Worm (Caenorhabditis elegans) whole organism, L4 larva: ENCODE measurements around the gene F44E2.4.

Experiments
- F10B5.3 ChIP-seq: sonication (generic microtip); optimal IDR thresholded peaks from 2 replicates; lab custom pipeline; 2016; ENCODE audit warnings: mild to moderate bottlenecking, missing genetic modification characterization, missing compliant biosample characterization
- F37D6.2 ChIP-seq: sonication (generic microtip); optimal IDR thresholded peaks from 2 replicates; lab custom pipeline; 2016; ENCODE audit warnings: mild to moderate bottlenecking, missing genetic modification characterization, missing compliant biosample characterization
- F44E2.7 ChIP-seq: fragments of 200-800 bp; sonication (Bioruptor generic); IDR thresholded peaks from 2 replicates; pipeline ENCODE4 v2.1.2; 2022; ENCODE audit warnings: missing genetic modification characterization, missing compliant biosample characterization
- R02D3.7 ChIP-seq: fragments of 150-350 bp; sonication (generic microtip); optimal IDR thresholded peaks from 3 replicates; lab custom pipeline; 2014; ENCODE audit warnings: missing biosample characterization, missing genetic modification characterization
- aha-1 ChIP-seq: fragments of 150-350 bp; peaks from one replicate; lab custom pipeline; 2014; ENCODE audit warnings: missing biosample characterization, missing genetic modification characterization
- ama-1 ChIP-seq: fragments of 150-350 bp; optimal IDR thresholded peaks from 2 replicates; lab custom pipeline; 2014; ENCODE audit warnings: inconsistent platforms, mixed read lengths
- arid-1 ChIP-seq: fragments of 200-800 bp; sonication (Bioruptor generic); conservative IDR thresholded peaks from 2 replicates; pipeline ENCODE4 v1.3.6; 2022; ENCODE audit warnings: missing genetic modification reagents, missing genetic modification characterization, missing compliant biosample characterization
- ceh-20 ChIP-seq: fragments of 200-800 bp; sonication (Bioruptor generic); IDR thresholded peaks from 2 replicates; pipeline ENCODE4 v1.3.6; 2022; ENCODE audit warnings: missing genetic modification reagents, missing genetic modification characterization, missing compliant biosample characterization
- ceh-32 ChIP-seq: sonication (generic microtip); optimal IDR thresholded peaks from 2 replicates; lab custom pipeline; 2016; ENCODE audit warnings: mild to moderate bottlenecking, missing genetic modification characterization, missing compliant biosample characterization; ENCODE audit not compliant: poor library complexity
- ceh-44 ChIP-seq: fragments of 200-800 bp; sonication (Bioruptor generic); IDR thresholded peaks from 2 replicates; pipeline ENCODE4 v1.3.6; 2022; ENCODE audit warnings: missing genetic modification reagents, missing genetic modification characterization, missing compliant biosample characterization
- ceh-62 ChIP-seq: sonication (generic microtip); optimal IDR thresholded peaks from 2 replicates; lab custom pipeline; 2017; ENCODE audit warnings: missing biosample characterization, missing genetic modification characterization
- ceh-82 ChIP-seq: sonication (generic microtip); optimal IDR thresholded peaks from 2 replicates; lab custom pipeline; 2017; ENCODE audit warnings: missing biosample characterization, missing genetic modification characterization
- ces-1 ChIP-seq: fragments of 150-350 bp; sonication (generic microtip); optimal IDR thresholded peaks from 4 replicates; lab custom pipeline; 2014; ENCODE audit warnings: missing biosample characterization, missing genetic modification reagents, missing genetic modification characterization
- ctbp-1 ChIP-seq: fragments of 200-800 bp; sonication (Bioruptor generic); IDR thresholded peaks from 2 replicates; pipeline ENCODE4 v1.3.6; 2022; ENCODE audit warnings: missing genetic modification reagents, missing genetic modification characterization, missing compliant biosample characterization
- daf-12 ChIP-seq: fragments of 150-350 bp; optimal IDR thresholded peaks from 2 replicates; lab custom pipeline; 2014; ENCODE audit warnings: missing biosample characterization, missing genetic modification reagents, missing genetic modification characterization
- daf-16 ChIP-seq, 3 experiments: sonication (generic microtip); optimal IDR thresholded peaks; 2 replicates each; lab custom pipeline; 2016 to 2017; ENCODE audit warnings: missing genetic modification characterization in 3 of 3, missing genetic modification reagents in 3 of 3, mild to moderate bottlenecking in 2 of 3, missing compliant biosample characterization in 2 of 3, missing biosample characterization in 1 of 3, moderate library complexity in 1 of 3
- dmd-9 ChIP-seq: fragments of 200-800 bp; sonication (Bioruptor generic); IDR thresholded peaks from 2 replicates; pipeline ENCODE4 v1.3.6; 2022; ENCODE audit warnings: missing genetic modification reagents, missing genetic modification characterization, missing compliant biosample characterization
- duxl-1 ChIP-seq: sonication (generic microtip); optimal IDR thresholded peaks from 2 replicates; lab custom pipeline; 2016; ENCODE audit warnings: mild to moderate bottlenecking, missing genetic modification characterization, moderate library complexity, missing compliant biosample characterization; ENCODE audit not compliant: poor library complexity
- dve-1 ChIP-seq: sonication (generic microtip); optimal IDR thresholded peaks from 2 replicates; lab custom pipeline; 2017; ENCODE audit warnings: antibody characterized with exemption, mild to moderate bottlenecking, missing genetic modification characterization, missing compliant biosample characterization; ENCODE audit not compliant: insufficient read depth
- egl-43 ChIP-seq: fragments of 200-800 bp; sonication (Bioruptor generic); IDR thresholded peaks from 2 replicates; pipeline ENCODE4 v1.3.6; 2022; ENCODE audit warnings: missing genetic modification reagents, missing genetic modification characterization, missing compliant biosample characterization
- fos-1 ChIP-seq: fragments of 150-350 bp; optimal IDR thresholded peaks from 2 replicates; lab custom pipeline; 2014; ENCODE audit warnings: missing biosample characterization, missing genetic modification characterization
- hlh-11 ChIP-seq: fragments of 200-800 bp; sonication (Bioruptor generic); optimal IDR thresholded peaks from 2 replicates; lab custom pipeline; 2018; ENCODE audit warnings: mild to moderate bottlenecking, missing genetic modification characterization, missing compliant biosample characterization
- hlh-30 ChIP-seq: sonication (generic microtip); optimal IDR thresholded peaks from 2 replicates; lab custom pipeline; 2017; ENCODE audit warnings: antibody characterized with exemption, mild to moderate bottlenecking, missing genetic modification characterization, missing compliant biosample characterization; ENCODE audit not compliant: insufficient read depth
- hmg-1.1 ChIP-seq: fragments of 200-800 bp; sonication (Bioruptor generic); IDR thresholded peaks from 2 replicates; pipeline ENCODE4 v1.3.6; 2022; ENCODE audit warnings: missing genetic modification reagents, missing genetic modification characterization, missing compliant biosample characterization
- lin-1 ChIP-seq: fragments of 200-800 bp; sonication (Bioruptor generic); IDR thresholded peaks from 2 replicates; pipeline ENCODE4 v1.3.6; 2022; ENCODE audit warnings: missing genetic modification reagents, missing genetic modification characterization, missing compliant biosample characterization
- lin-13 ChIP-seq: fragments of 150-350 bp; optimal IDR thresholded peaks from 2 replicates; lab custom pipeline; 2014; ENCODE audit warnings: missing biosample characterization, missing genetic modification reagents, missing genetic modification characterization
- lin-38 ChIP-seq: fragments of 200-800 bp; sonication (Bioruptor generic); IDR thresholded peaks from 2 replicates; pipeline ENCODE4 v1.3.6; 2022; ENCODE audit warnings: missing genetic modification reagents, missing genetic modification characterization, missing compliant biosample characterization
- lin-39 ChIP-seq: fragments of 150-350 bp; optimal IDR thresholded peaks from 2 replicates; lab custom pipeline; 2014; ENCODE audit warnings: missing biosample characterization, missing genetic modification reagents, missing genetic modification characterization
- lir-3 ChIP-seq: sonication (generic microtip); optimal IDR thresholded peaks from 2 replicates; lab custom pipeline; 2016; ENCODE audit warnings: mild to moderate bottlenecking, missing genetic modification characterization, missing compliant biosample characterization
- lsy-2 ChIP-seq, 2 experiments: fragments of 150-350 bp in 1 of 2; sonication (generic microtip) in 1 of 2; optimal IDR thresholded peaks; 2 replicates each; lab custom pipeline; 2014 to 2017; ENCODE audit warnings: missing biosample characterization in 2 of 2, missing genetic modification characterization in 2 of 2
- madf-5 ChIP-seq, 2 experiments: fragments of 200-800 bp; sonication (Bioruptor generic); IDR thresholded peaks; 2 replicates each; pipeline ENCODE4 v1.3.6; 2022; ENCODE audit warnings: missing compliant biosample characterization in 2 of 2, missing genetic modification characterization in 2 of 2
- mdl-1 ChIP-seq, 2 experiments: fragments of 150-350 bp in 1 of 2; sonication (generic microtip) in 1 of 2; optimal IDR thresholded peaks; 2 replicates each; lab custom pipeline; 2014 to 2017; ENCODE audit warnings: missing biosample characterization in 2 of 2, missing genetic modification characterization in 2 of 2
- mep-1 ChIP-seq: fragments of 150-350 bp; sonication (generic microtip); optimal IDR thresholded peaks from 3 replicates; lab custom pipeline; 2014; ENCODE audit warnings: missing biosample characterization, missing genetic modification characterization
- mxl-2 ChIP-seq: fragments of 200-800 bp; sonication (Bioruptor generic); conservative IDR thresholded peaks from 2 replicates; pipeline ENCODE4 v1.3.6; 2022; ENCODE audit warnings: missing genetic modification reagents, missing genetic modification characterization, missing compliant biosample characterization
- nhr-10 ChIP-seq: fragments of 150-350 bp; optimal IDR thresholded peaks from 2 replicates; lab custom pipeline; 2014; ENCODE audit warnings: missing biosample characterization, missing genetic modification characterization
- nhr-25 ChIP-seq: sonication (generic microtip); optimal IDR thresholded peaks from 2 replicates; lab custom pipeline; 2017; ENCODE audit warnings: missing genetic modification characterization, mild to moderate bottlenecking, missing compliant biosample characterization, antibody characterized with exemption, moderate library complexity, borderline replicate concordance; ENCODE audit not compliant: insufficient read depth
- nhr-28 ChIP-seq: fragments of 150-350 bp; optimal IDR thresholded peaks from 2 replicates; lab custom pipeline; 2014; ENCODE audit warnings: missing biosample characterization, missing genetic modification characterization
- nhr-41 ChIP-seq: fragments of 200-800 bp; sonication (Bioruptor generic); IDR thresholded peaks from 2 replicates; pipeline ENCODE4 v1.3.6; 2022; ENCODE audit warnings: missing genetic modification reagents, missing genetic modification characterization, missing compliant biosample characterization
- nhr-76 ChIP-seq: fragments of 150-350 bp; optimal IDR thresholded peaks from 2 replicates; lab custom pipeline; 2014; ENCODE audit warnings: missing biosample characterization, missing genetic modification characterization
- php-3 ChIP-seq: fragments of 200-800 bp; sonication (Bioruptor generic); IDR thresholded peaks from 2 replicates; pipeline ENCODE4 v1.3.6; 2022; ENCODE audit warnings: missing genetic modification reagents, missing genetic modification characterization, missing compliant biosample characterization
- rbr-2 ChIP-seq: sonication (generic microtip); optimal IDR thresholded peaks from 2 replicates; lab custom pipeline; 2016; ENCODE audit warnings: missing genotype, missing genetic modification characterization, missing compliant biosample characterization
- snpc-4 ChIP-seq: fragments of 150-350 bp; optimal IDR thresholded peaks from 2 replicates; lab custom pipeline; 2014; ENCODE audit warnings: missing biosample characterization, missing genetic modification characterization
- spr-3 ChIP-seq: fragments of 200-800 bp; sonication (Bioruptor generic); optimal IDR thresholded peaks from 2 replicates; lab custom pipeline; 2018; ENCODE audit warnings: mild to moderate bottlenecking, missing genetic modification characterization, missing compliant biosample characterization
- tag-97 ChIP-seq: fragments of 200-800 bp; sonication (Bioruptor generic); IDR thresholded peaks from 2 replicates; pipeline ENCODE4 v1.3.6; 2022; ENCODE audit warnings: missing genetic modification characterization, missing compliant biosample characterization
- unc-39 ChIP-seq: sonication (generic microtip); optimal IDR thresholded peaks from 2 replicates; lab custom pipeline; 2017; ENCODE audit warnings: missing biosample characterization, missing genetic modification characterization
- unc-62 ChIP-seq, 3 experiments: fragments of 150-350 bp in 1 of 3; sonication (generic microtip); optimal IDR thresholded peaks in 2 of 3; peaks in 1 of 3; 1 replicate in 1 of 3; 2 replicates in 2 of 3; lab custom pipeline; 2014 to 2017; ENCODE audit warnings: missing biosample characterization in 3 of 3, missing genetic modification characterization in 3 of 3, missing genetic modification reagents in 3 of 3, missing genotype in 1 of 3
- zip-11 ChIP-seq: fragments of 200-800 bp; sonication (Bioruptor generic); IDR thresholded peaks from 2 replicates; pipeline ENCODE4 v1.3.6; 2022; ENCODE audit warnings: missing genetic modification characterization, missing compliant biosample characterization
- ztf-11 ChIP-seq: fragments of 150-350 bp; optimal IDR thresholded peaks from 2 replicates; lab custom pipeline; 2014; ENCODE audit warnings: missing biosample characterization, missing genetic modification characterization

The F44E2.4 gene

ce11 chrIII:8799964-8800795, 38.0 kb downstream of the F44E2.4 start, which contains the start of gene F54F2.6:
Gene F54F2.6, minus strand, starts transcription at chrIII:8800701.
- TF ChIP-seq unc-62 (GFP tag; optimal IDR thresholded peaks at IDR 0.05 in 1 of 2; lab: Kevin White, UChicago) (peak in 1 of 2 experiments; percentile 100), unc-62 (tag; optimal IDR thresholded peaks at IDR 0.05; lab: Kevin White, UChicago) (peak; percentile 89), php-3 (no peak), mxl-2 (GFP tag; lab: Robert Waterston, UW) (no peak), egl-43 (GFP tag; lab: Robert Waterston, UW) (peak; percentile 79), F44E2.7 (GFP tag; lab: Robert Waterston, UW) (no peak), dve-1 (tag; lab: Kevin White, UChicago) (peak; percentile 38), nhr-28 (tag; lab: Kevin White, UChicago) (peak; percentile 65), tag-97 (0 out of 2 replicates have a peak, but pooled peaks have one; percentile 32), mep-1 (peak; percentile 86), arid-1 (0 out of 2 replicates have a peak, but pooled peaks have one; percentile 5), ces-1 (GFP tag; lab: Kevin White, UChicago) (peak; percentile 27), ceh-32 (tag; lab: Kevin White, UChicago) (peak; percentile 12), snpc-4 (no peak), mdl-1 (tag; optimal IDR thresholded peaks at IDR 0.05; lab: Kevin White, UChicago) (peak; percentile 69 to 98), hlh-11 (tag; lab: Kevin White, UChicago) (peak; percentile 98), duxl-1 (tag; lab: Kevin White, UChicago) (no peak), F10B5.3 (tag; lab: Kevin White, UChicago) (no peak), lin-39 (tag; lab: Kevin White, UChicago) (no peak), R02D3.7 (tag; lab: Kevin White, UChicago) (no peak), nhr-41 (GFP tag; lab: Robert Waterston, UW) (no peak), unc-39 (no peak), ama-1 (lab: Kevin White, UChicago) (peak; percentile 5), ceh-62 (tag; lab: Kevin White, UChicago) (no peak), nhr-25 (tag; lab: Kevin White, UChicago) (peak; percentile 10), lin-38 (GFP tag; lab: Robert Waterston, UW) (peak; percentile 56), ctbp-1 (GFP tag; lab: Robert Waterston, UW) (peak; percentile 89), spr-3 (GFP tag; lab: Kevin White, UChicago) (peak; percentile 10), nhr-76 (tag; lab: Kevin White, UChicago) (no peak), dmd-9 (GFP tag; lab: Robert Waterston, UW) (no peak), lsy-2 (tag; optimal IDR thresholded peaks at IDR 0.05; lab: Kevin White, UChicago) (peak; percentile 86 to 89), lin-1 (peak; percentile 58), nhr-10 (peak; percentile 15), aha-1 (peak; percentile 99), daf-16 (GFP tag; optimal IDR thresholded peaks at IDR 0.05; lab: Kevin White, UChicago) (peak; percentile 20 to 93), daf-16 (tag; optimal IDR thresholded peaks at IDR 0.05; lab: Kevin White, UChicago) (peak; percentile 8), ztf-11 (tag; lab: Kevin White, UChicago) (no peak), lir-3 (no peak), rbr-2 (peak; percentile 93), hmg-1.1 (peak; percentile 77), ceh-82 (tag; lab: Kevin White, UChicago) (no peak), hlh-30 (tag; lab: Kevin White, UChicago) (peak; percentile 95), ceh-44 (no peak), lin-13 (GFP tag; lab: Kevin White, UChicago) (peak; percentile 57), daf-12 (tag; lab: Kevin White, UChicago) (no peak), ceh-20 (GFP tag; lab: Robert Waterston, UW) (peak; percentile 86), zip-11 (GFP tag; lab: Robert Waterston, UW) (no peak), fos-1 (tag; lab: Kevin White, UChicago) (no peak), F37D6.2 (tag; lab: Kevin White, UChicago) (peak; percentile 90), madf-5 (GFP tag; IDR thresholded peaks at IDR 0.05; lab: Robert Waterston, UW) (no peak)
